Worm (Caenorhabditis elegans) whole organism, L3 larva: ENCODE data around the gene str-96.

Experiments
- ceh-28 ChIP-seq: fragments of 150-350 bp; optimal IDR thresholded peaks from 2 replicates; lab custom pipeline; 2014; ENCODE audit warnings: missing biosample characterization, missing genetic modification reagents, missing genetic modification characterization
- egl-5 ChIP-seq: fragments of 150-350 bp; optimal IDR thresholded peaks from 2 replicates; lab custom pipeline; 2017; ENCODE audit warnings: missing biosample characterization, missing genetic modification reagents, missing genetic modification characterization, inconsistent platforms
- fkh-10 ChIP-seq: sonication (generic microtip); optimal IDR thresholded peaks from 2 replicates; lab custom pipeline; 2017; ENCODE audit warnings: missing biosample characterization, missing genetic modification reagents, missing genetic modification characterization
- lin-15B ChIP-seq: fragments of 150-350 bp; optimal IDR thresholded peaks from 2 replicates; lab custom pipeline; 2014; ENCODE audit warnings: missing biosample characterization, missing genetic modification characterization
- nfya-1 ChIP-seq: sonication (generic microtip); optimal IDR thresholded peaks from 2 replicates; lab custom pipeline; 2017; ENCODE audit warnings: missing genetic modification characterization, mild to moderate bottlenecking, missing compliant biosample characterization, antibody characterized with exemption, moderate library complexity; ENCODE audit not compliant: insufficient read depth
- nhr-12 ChIP-seq: fragments of 150-350 bp; optimal IDR thresholded peaks from 2 replicates; lab custom pipeline; 2014; ENCODE audit warnings: missing biosample characterization, missing genetic modification characterization
- pqm-1 ChIP-seq: fragments of 150-350 bp; optimal IDR thresholded peaks from 2 replicates; lab custom pipeline; 2017; ENCODE audit warnings: missing biosample characterization, missing genetic modification characterization, inconsistent platforms
- snpc-4 ChIP-seq: fragments of 150-350 bp; optimal IDR thresholded peaks from 2 replicates; lab custom pipeline; 2014; ENCODE audit warnings: missing biosample characterization, missing genetic modification characterization
- unc-39 ChIP-seq: sonication (generic microtip); optimal IDR thresholded peaks from 4 replicates; lab custom pipeline; 2017; ENCODE audit warnings: missing biosample characterization, missing genetic modification characterization
- zag-1 ChIP-seq: fragments of 150-350 bp; optimal IDR thresholded peaks from 2 replicates; lab custom pipeline; 2014; ENCODE audit warnings: missing biosample characterization, missing genetic modification characterization

ce11 chrV:15327745-15328447 is 34.1 kb upstream of the str-96 start, which contains the start of gene ZK1037.6:
- TF ChIP-seq zag-1 (tag; lab: Kevin White, UChicago) = no peak
- TF ChIP-seq unc-39 (tag; lab: Kevin White, UChicago) = no peak
- no peak for TF ChIP-seq nhr-12 (tag; lab: Kevin White, UChicago)
- no peak for TF ChIP-seq ceh-28
- TF ChIP-seq nfya-1 (tag; lab: Kevin White, UChicago) = no peak
- TF ChIP-seq pqm-1 (tag; lab: Kevin White, UChicago) = no peak
- no peak for TF ChIP-seq egl-5 (tag; lab: Kevin White, UChicago)
- no peak for TF ChIP-seq lin-15B (tag; lab: Kevin White, UChicago)
- TF ChIP-seq snpc-4 = no peak
- no peak for TF ChIP-seq fkh-10 (GFP tag; lab: Kevin White, UChicago)
